Worm (Caenorhabditis elegans): ENCODE measurements around the gene clec-213.
A peak's percentile ranks its signal among the peaks of the same experiment; 100 is the strongest.

The clec-213 gene

ce11 chrV:7590454-7590853, 14.5 kb upstream of the clec-213 start, which contains the start of gene C50E3.6:
Gene C50E3.6 (minus strand): TSS chrV:7590554.
- TF ChIP-seq C34B4.2 (tag; optimal IDR thresholded peaks at IDR 0.05) (no peak), sup-37 (GFP tag; optimal IDR thresholded peaks at IDR 0.05) (no peak), fkh-10 (GFP tag; optimal IDR thresholded peaks at IDR 0.05) (peak; percentile 49), lsy-2 (tag; optimal IDR thresholded peaks at IDR 0.05) (no peak), unc-62 (GFP tag; optimal IDR thresholded peaks at IDR 0.05) (no peak), ceh-82 (tag; optimal IDR thresholded peaks at IDR 0.05) (no peak), lin-14 (GFP tag; optimal IDR thresholded peaks at IDR 0.05) (peak; percentile 7), egl-27 (tag; optimal IDR thresholded peaks at IDR 0.05) (no peak), ceh-63 (GFP tag; optimal IDR thresholded peaks at IDR 0.05) (no peak), alr-1 (tag; optimal IDR thresholded peaks at IDR 0.05; ENCODE audit: borderline replicate concordance) (no peak), lin-13 (GFP tag; optimal IDR thresholded peaks at IDR 0.05) (no peak), nhr-85 (tag) (no peak)

ce11 chrV:7595132-7595531, 9.8 kb upstream of the clec-213 start:
- no peak for TF ChIP-seq sptf-1 (tag; optimal IDR thresholded peaks at IDR 0.05)
- no peak for TF ChIP-seq egl-13 (tag; optimal IDR thresholded peaks at IDR 0.05)
- TF ChIP-seq jun-1 (tag; optimal IDR thresholded peaks at IDR 0.05): no peak
- TF ChIP-seq F16B12.6 (tag; optimal IDR thresholded peaks at IDR 0.05): no peak
- no peak for TF ChIP-seq snu-23 (GFP tag; optimal IDR thresholded peaks at IDR 0.05)
- no peak for TF ChIP-seq aly-2 (tag; optimal IDR thresholded peaks at IDR 0.05)
- TF ChIP-seq pax-3 (tag; optimal IDR thresholded peaks at IDR 0.05): no peak
- TF ChIP-seq hlh-17 (GFP tag; optimal IDR thresholded peaks at IDR 0.05; ENCODE audit: borderline replicate concordance): no peak
- no peak for TF ChIP-seq C34B4.2 (tag; optimal IDR thresholded peaks at IDR 0.05)
- TF ChIP-seq C16A3.4 (tag; optimal IDR thresholded peaks at IDR 0.05): no peak
- TF ChIP-seq hlh-4 (tag; optimal IDR thresholded peaks at IDR 0.05): no peak
- TF ChIP-seq tlp-1 (tag; optimal IDR thresholded peaks at IDR 0.05): no peak

ce11 chrV:7598269-7598668, 6.7 kb upstream of the clec-213 start, which contains the start of gene C50E3.7:
Gene C50E3.7 (minus strand): TSS chrV:7598369.
- TF ChIP-seq jun-1 (tag; optimal IDR thresholded peaks at IDR 0.05): no peak
- no peak for TF ChIP-seq nhr-76 (tag; optimal IDR thresholded peaks at IDR 0.05)
- TF ChIP-seq ets-5 (GFP tag; IDR thresholded peaks at IDR 0.05): no peak
- no peak for TF ChIP-seq ceh-88 (GFP tag; IDR thresholded peaks at IDR 0.05)
- TF ChIP-seq elt-3 (tag; optimal IDR thresholded peaks at IDR 0.05): no peak
- TF ChIP-seq grh-1 (GFP tag; IDR thresholded peaks at IDR 0.05): no peak
- no peak for TF ChIP-seq hlh-4 (tag; optimal IDR thresholded peaks at IDR 0.05)
- TF ChIP-seq nhr-71 (tag; optimal IDR thresholded peaks at IDR 0.05): no peak
- no peak for TF ChIP-seq nhr-11 (tag; optimal IDR thresholded peaks at IDR 0.05)
- no peak for TF ChIP-seq ceh-8 (GFP tag; optimal IDR thresholded peaks at IDR 0.05)
- no peak for TF ChIP-seq unc-62 (GFP tag; optimal IDR thresholded peaks at IDR 0.05)
- TF ChIP-seq sup-37 (GFP tag; optimal IDR thresholded peaks at IDR 0.05): no peak
- no peak for TF ChIP-seq F16B12.6 (tag; optimal IDR thresholded peaks at IDR 0.05)
- no peak for TF ChIP-seq tbx-2 (tag; optimal IDR thresholded peaks at IDR 0.05)
- TF ChIP-seq mef-2 (tag; optimal IDR thresholded peaks at IDR 0.05): no peak
- no peak for TF ChIP-seq ztf-11 (tag; optimal IDR thresholded peaks at IDR 0.05)

- TF ChIP-seq zip-4 (GFP tag; optimal IDR thresholded peaks at IDR 0.05) (no peak), C34B4.2 (tag; optimal IDR thresholded peaks at IDR 0.05) (no peak), mab-9 (GFP tag; IDR thresholded peaks at IDR 0.05) (no peak), rnt-1 (tag; optimal IDR thresholded peaks at IDR 0.05) (no peak), snpc-4 (tag; optimal IDR thresholded peaks at IDR 0.05) (no peak), lin-14 (GFP tag; optimal IDR thresholded peaks at IDR 0.05) (no peak), hpl-2 (GFP tag; optimal IDR thresholded peaks at IDR 0.05) (no peak), sox-4 (tag; optimal IDR thresholded peaks at IDR 0.05) (no peak), fkh-4 (tag; optimal IDR thresholded peaks at IDR 0.05; ENCODE audit: borderline replicate concordance) (no peak), swsn-7 (tag; optimal IDR thresholded peaks at IDR 0.05) (no peak), fos-1 (tag; optimal IDR thresholded peaks at IDR 0.05) (no peak), dsc-1 (tag; optimal IDR thresholded peaks at IDR 0.05) (no peak), mdl-1 (tag; optimal IDR thresholded peaks at IDR 0.05) (no peak), nhr-76 (tag; optimal IDR thresholded peaks at IDR 0.05) (no peak), tbx-2 (tag; optimal IDR thresholded peaks at IDR 0.05) (no peak)
Observed at ce11 chrV:7600149-7600548, 4.8 kb upstream of the clec-213 start, which contains the start of gene C50E3.9. Gene C50E3.9 (minus strand): TSS chrV:7600249.

All from whole organism, L1 larva.